Fruit fly (Drosophila melanogaster): ENCODE results near the gene MME1.

MME1 gene

DNA sequence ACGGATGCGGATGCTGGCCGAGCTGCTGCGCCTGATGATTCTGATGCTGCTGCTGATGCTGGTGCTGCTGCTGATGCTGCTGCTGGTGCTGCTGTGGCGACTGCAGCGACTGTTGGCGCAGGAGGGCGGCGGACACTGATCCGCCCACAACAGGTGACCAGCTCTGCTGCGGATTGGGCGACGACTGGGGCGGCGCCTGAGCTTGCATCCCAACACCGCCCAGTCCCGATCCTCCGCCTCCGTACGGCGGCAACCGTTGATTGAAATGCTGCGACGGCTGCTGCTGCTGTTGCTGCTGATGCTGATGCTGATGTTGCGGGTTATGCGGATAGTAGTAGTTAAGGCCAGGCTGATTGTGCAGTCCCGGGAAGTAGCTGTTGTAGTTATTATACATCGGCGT lies 2.1 kb upstream of the MME1 start:
- TF ChIP-seq CG13204 (GFP tag; optimal IDR thresholded peaks at IDR 0.05) (no peak), CG4496 (GFP tag; IDR thresholded peaks at IDR 0.05) (no peak), D1 (tag; optimal IDR thresholded peaks at IDR 0.05) (no peak), EcR (GFP tag; optimal IDR thresholded peaks at IDR 0.05) (no peak), rn (GFP tag; IDR thresholded peaks at IDR 0.05) (no peak), CG8159 (tag; optimal IDR thresholded peaks at IDR 0.05) (no peak), CG17806 (tag; optimal IDR thresholded peaks at IDR 0.05) (no peak), Pif1A (GFP tag; optimal IDR thresholded peaks at IDR 0.05) (no peak), CG12605 (GFP tag; IDR thresholded peaks at IDR 0.05) (no peak), gl (tag; optimal IDR thresholded peaks at IDR 0.05) (no peak), CG14655 (GFP tag; optimal IDR thresholded peaks at IDR 0.05) (no peak), CG34367 (tag; optimal IDR thresholded peaks at IDR 0.05) (no peak), Pif1B (GFP tag; optimal IDR thresholded peaks at IDR 0.05) (no peak)

DNA sequence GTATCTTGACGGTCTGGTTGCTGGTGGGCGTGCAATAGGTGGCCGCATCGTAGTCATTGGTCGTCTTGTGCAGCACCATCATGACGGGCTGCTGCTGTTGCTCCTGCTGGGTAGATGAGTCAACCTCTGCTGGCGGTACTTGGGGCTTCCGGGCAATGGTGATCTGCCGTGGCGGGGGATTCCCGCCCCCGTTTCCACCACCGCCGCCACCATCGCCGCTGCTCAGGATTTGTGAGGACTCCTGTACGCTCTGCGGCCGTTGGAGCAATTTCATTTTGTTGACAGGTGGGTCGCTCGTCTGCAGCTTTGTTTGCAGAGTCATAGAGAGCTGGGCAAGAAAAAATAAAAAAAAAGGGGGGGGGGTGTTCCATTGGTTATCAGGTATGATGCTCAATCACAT lies 1.0 kb upstream of the MME1 start:
- TF ChIP-seq CG15710 (tag; optimal IDR thresholded peaks at IDR 0.05) (no peak), CG17806 (tag; optimal IDR thresholded peaks at IDR 0.05) (no peak), D1 (tag; optimal IDR thresholded peaks at IDR 0.05) (no peak), rn (GFP tag; IDR thresholded peaks at IDR 0.05) (no peak), CG9948 (tag; optimal IDR thresholded peaks at IDR 0.05) (no peak), Pif1A (GFP tag; optimal IDR thresholded peaks at IDR 0.05) (no peak), CG34367 (tag; optimal IDR thresholded peaks at IDR 0.05) (no peak), CG13204 (GFP tag; optimal IDR thresholded peaks at IDR 0.05) (no peak), EcR (GFP tag; optimal IDR thresholded peaks at IDR 0.05) (no peak)

DNA sequence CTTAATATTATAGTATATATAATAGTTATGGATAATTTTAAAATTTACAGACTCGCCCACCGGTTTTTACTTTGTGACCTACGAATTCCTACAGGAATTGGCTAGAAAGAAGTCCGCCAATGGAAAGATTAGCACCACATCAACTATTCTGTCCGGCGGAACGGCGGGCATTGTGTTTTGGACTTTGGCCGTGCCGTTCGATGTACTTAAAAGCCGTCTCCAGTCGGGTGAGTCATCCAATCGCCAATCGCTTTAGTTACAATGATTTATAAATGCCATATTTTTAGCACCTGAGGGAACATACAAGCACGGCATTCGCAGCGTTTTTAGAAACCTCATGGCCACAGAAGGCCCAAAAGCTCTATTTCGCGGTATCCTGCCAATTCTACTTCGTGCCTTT lies 1.1 kb downstream of the MME1 start:
- TF ChIP-seq EcR (GFP tag; optimal IDR thresholded peaks at IDR 0.05), result no peak
- TF ChIP-seq rn (GFP tag; IDR thresholded peaks at IDR 0.05), result no peak
- TF ChIP-seq Ets98B (GFP tag; IDR thresholded peaks at IDR 0.05), result no peak
- TF ChIP-seq CG15710 (tag; optimal IDR thresholded peaks at IDR 0.05), result no peak
- TF ChIP-seq CG14655 (GFP tag; optimal IDR thresholded peaks at IDR 0.05), result no peak
- TF ChIP-seq CG4496 (GFP tag; IDR thresholded peaks at IDR 0.05), result no peak
- TF ChIP-seq CG17806 (tag; optimal IDR thresholded peaks at IDR 0.05), result no peak
- TF ChIP-seq CG8159 (tag; optimal IDR thresholded peaks at IDR 0.05), result no peak
- no peak for TF ChIP-seq Pif1B (GFP tag; optimal IDR thresholded peaks at IDR 0.05)
- no peak for TF ChIP-seq CG8301 (tag; optimal IDR thresholded peaks at IDR 0.05)
- TF ChIP-seq CG10348 (GFP tag; IDR thresholded peaks at IDR 0.05), result no peak
- TF ChIP-seq CG32121 (GFP tag; IDR thresholded peaks at IDR 0.05), result no peak
- no peak for TF ChIP-seq CG13204 (GFP tag; optimal IDR thresholded peaks at IDR 0.05)
- TF ChIP-seq Snoo (tag; optimal IDR thresholded peaks at IDR 0.05), result no peak
- no peak for TF ChIP-seq D1 (tag; optimal IDR thresholded peaks at IDR 0.05)

DNA sequence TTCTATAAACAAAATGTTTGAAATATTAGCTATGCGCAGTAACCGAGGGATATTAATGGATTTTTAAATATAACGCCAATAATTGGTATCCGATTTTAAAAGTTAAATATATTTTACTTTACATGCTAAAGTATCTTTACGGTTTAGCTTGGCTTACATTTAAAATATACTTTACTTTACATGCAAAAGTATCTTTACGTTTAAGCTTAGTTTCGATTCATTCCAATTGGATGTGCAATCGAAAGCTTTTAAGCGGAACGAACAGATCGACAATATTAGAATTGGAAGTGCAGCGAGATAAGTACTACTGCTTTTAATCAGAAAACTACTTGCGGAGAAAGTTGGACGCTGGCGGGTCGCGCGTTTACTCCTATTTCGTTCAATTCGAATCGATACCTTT lies 1.7 kb downstream of the MME1 start:
- TF ChIP-seq CG34367 (tag; optimal IDR thresholded peaks at IDR 0.05) (no peak), CG8159 (tag; optimal IDR thresholded peaks at IDR 0.05) (no peak), D1 (tag; optimal IDR thresholded peaks at IDR 0.05) (no peak), CG10348 (GFP tag; IDR thresholded peaks at IDR 0.05) (no peak), CG13204 (GFP tag; optimal IDR thresholded peaks at IDR 0.05) (no peak), CG9948 (tag; optimal IDR thresholded peaks at IDR 0.05) (no peak), CG14655 (GFP tag; optimal IDR thresholded peaks at IDR 0.05) (no peak), Snoo (tag; optimal IDR thresholded peaks at IDR 0.05) (no peak)

DNA sequence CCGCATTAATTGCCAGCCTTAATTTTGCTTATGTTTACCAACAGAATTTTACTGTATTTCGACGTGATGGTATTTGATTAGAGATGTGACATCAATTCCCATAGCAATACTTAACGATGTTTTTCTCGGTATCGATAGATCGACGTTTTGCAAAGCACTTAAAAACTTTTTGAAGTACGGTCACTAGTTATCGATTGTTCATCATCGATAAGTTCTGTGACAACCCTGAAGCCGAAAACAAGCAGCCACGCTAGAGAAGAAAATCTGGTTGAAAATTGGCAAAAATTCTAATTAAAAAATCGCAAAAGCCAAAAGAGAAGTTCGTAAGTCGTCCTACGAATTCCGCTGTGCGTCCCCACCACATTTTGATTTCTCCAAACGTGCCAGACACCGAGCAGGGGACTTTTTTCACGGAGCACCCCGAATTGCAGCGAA lies 5.2 kb downstream of the MME1 start, which contains the start of the genes Rab30 and Caper:
Rab30 (minus strand) TSS at position 90 of the 435 bp plus-strand sequence.
Caper (plus strand) TSS at position 205 of the 435 bp plus-strand sequence.
- TF ChIP-seq CG12605 (GFP tag; IDR thresholded peaks at IDR 0.05), result no peak
- peak; percentile 61 for TF ChIP-seq CG4496 (GFP tag; IDR thresholded peaks at IDR 0.05)
- TF ChIP-seq CG10348 (GFP tag; IDR thresholded peaks at IDR 0.05), result 0 out of 2 replicates have a peak, but pooled peaks have one; percentile 16
- peak; percentile 63 for TF ChIP-seq Ets98B (GFP tag; IDR thresholded peaks at IDR 0.05)
- TF ChIP-seq CG9948 (tag; optimal IDR thresholded peaks at IDR 0.05), result no peak
- TF ChIP-seq CG13204 (GFP tag; optimal IDR thresholded peaks at IDR 0.05), result no peak
- TF ChIP-seq CG8301 (tag; optimal IDR thresholded peaks at IDR 0.05), result no peak

DNA sequence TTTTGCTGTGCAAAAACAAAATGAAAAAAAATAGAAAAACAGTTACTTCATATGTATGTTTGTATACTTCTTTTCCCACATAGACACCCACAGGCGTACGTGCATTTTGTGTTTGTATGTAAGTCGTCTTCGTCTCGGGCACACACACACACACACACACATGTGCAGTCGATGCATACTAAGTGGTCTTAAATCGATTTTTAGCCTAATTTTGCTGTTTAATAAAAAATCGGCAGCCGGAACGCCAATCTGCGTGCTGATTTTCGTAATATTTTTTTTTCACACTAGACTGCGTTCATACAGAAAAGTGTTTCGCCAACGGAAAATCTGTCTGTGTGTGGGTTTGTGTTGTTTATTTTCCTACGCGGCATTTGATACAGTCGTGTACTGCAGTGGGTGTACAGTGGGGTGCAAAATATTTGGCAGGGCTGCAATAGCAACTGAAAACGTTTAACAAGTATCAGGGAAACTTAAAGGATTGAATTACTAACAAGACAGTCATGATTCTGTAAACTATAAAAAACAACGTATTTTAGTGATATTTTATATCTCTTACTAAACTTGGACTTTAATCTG lies 5.9 kb downstream of the MME1 start:
- peak; percentile 34 for TF ChIP-seq CG17806 (tag; optimal IDR thresholded peaks at IDR 0.05)
- TF ChIP-seq D1 (tag; optimal IDR thresholded peaks at IDR 0.05), result peak; percentile 57
- TF ChIP-seq CG4496 (GFP tag; IDR thresholded peaks at IDR 0.05), result peak; percentile 68
- no peak for TF ChIP-seq CG10348 (GFP tag; IDR thresholded peaks at IDR 0.05)
- peak; percentile 71 for TF ChIP-seq Ets98B (GFP tag; IDR thresholded peaks at IDR 0.05)
- TF ChIP-seq CG12605 (GFP tag; IDR thresholded peaks at IDR 0.05), result peak; percentile 63
- TF ChIP-seq CG8301 (tag; optimal IDR thresholded peaks at IDR 0.05), result peak; percentile 56
- peak; percentile 27 for TF ChIP-seq CG15710 (tag; optimal IDR thresholded peaks at IDR 0.05)
- no peak for TF ChIP-seq CG14655 (GFP tag; optimal IDR thresholded peaks at IDR 0.05)
- peak; percentile 30 for TF ChIP-seq CG9948 (tag; optimal IDR thresholded peaks at IDR 0.05)
- peak; percentile 74 for TF ChIP-seq CG32121 (GFP tag; IDR thresholded peaks at IDR 0.05)
- peak; percentile 80 for TF ChIP-seq gl (tag; optimal IDR thresholded peaks at IDR 0.05)
- TF ChIP-seq CG8159 (tag; optimal IDR thresholded peaks at IDR 0.05), result no peak
- peak; percentile 65 for TF ChIP-seq Pif1A (GFP tag; optimal IDR thresholded peaks at IDR 0.05)
- peak; percentile 52 for TF ChIP-seq CG34367 (tag; optimal IDR thresholded peaks at IDR 0.05)

Measured in whole organism, pupa.